Fruit fly (Drosophila melanogaster) whole organism, larva: ENCODE measurements around the gene CG5890.

Source experiments
- noc ChIP-seq: fragments of 200-800 bp; sonication (Bioruptor generic); optimal IDR thresholded peaks from 3 replicates; lab custom pipeline; 2019; ENCODE audit warnings: missing biosample characterization, mild to moderate bottlenecking, missing genetic modification characterization, moderate library complexity

Gene CG5890

dm6 chr3R:25880971-25881809 lies 25.2 kb downstream of the CG5890 start, which contains the start of gene Tsp96F:
Tsp96F (minus strand) TSS chr3R:25881427.
- no peak for TF ChIP-seq noc (tag; lab: Kevin White, UChicago)

DNA sequence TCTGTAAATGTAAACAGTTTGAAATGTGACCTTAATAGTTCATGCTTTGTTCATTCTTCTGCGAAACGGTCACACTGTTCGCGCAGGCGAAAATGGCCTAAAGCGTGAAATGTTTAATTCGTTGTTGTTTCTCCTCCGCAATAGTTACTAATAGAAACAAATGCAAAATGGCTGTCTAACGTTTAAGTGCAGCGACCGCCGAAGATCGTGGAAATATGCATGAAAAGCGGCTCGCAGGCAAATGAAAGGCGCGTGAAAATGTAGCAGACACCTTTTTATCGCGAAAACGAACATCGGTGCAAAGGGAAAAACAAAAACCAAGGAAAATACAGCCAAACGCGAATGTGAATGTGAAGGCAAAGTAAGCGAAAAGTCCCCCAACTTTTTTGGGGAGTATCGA lies 26.0 kb downstream of the CG5890 start, which contains the start of gene SppL:
TSS of gene SppL (plus strand) at position 70 of the 400 bp plus-strand sequence.
- no peak for TF ChIP-seq noc (tag; lab: Kevin White, UChicago)

DNA sequence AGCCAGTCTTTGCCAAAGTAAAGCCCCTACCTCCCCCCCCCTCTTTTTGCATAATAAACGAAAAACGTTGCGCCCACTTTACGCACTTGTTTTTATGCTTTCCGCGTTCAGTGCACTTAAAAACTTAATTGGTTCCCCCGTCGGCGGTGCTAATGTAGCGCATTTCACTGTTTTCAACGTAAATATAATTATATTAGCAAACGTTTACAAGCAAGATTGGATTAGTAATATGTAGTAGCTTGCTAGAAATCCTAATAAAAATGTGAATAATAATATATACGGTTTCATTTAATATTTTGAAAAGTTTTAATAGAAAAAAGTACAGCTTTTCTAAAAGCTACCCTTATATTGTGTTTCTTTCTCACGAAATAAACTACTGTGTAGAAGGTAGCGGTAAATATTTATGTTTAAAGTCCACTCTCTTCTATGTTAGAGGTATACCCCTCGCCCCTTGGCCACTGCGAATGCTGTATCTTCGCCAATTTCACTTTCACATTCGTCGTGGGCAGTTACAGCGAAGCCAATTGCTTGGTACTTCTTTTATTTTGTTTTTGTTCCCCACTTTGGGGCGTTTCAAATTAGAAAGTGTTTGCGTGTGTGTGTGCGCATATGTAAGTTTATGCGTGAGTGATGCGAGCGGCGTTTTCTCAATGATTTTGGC lies 26.8 kb downstream of the CG5890 start:
- no peak for TF ChIP-seq noc (tag; lab: Kevin White, UChicago)

DNA sequence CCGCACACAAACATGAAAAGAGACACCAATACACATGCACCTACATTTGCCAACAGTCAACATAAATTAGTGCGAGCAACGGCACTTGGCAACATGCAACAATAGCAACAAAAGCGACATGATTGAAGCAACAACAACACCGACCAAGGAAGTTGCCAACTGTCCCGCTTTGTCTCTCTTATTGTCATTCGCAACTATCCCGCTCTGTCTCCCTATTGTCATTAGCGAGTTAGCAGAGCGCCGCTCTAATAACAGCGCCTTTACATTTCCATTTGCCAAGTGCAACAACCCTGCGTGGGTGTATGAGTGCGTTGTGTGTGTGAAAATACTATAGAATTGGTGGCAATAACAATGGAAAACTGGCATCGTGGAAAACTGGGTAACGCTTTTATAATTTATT lies 27.9 kb downstream of the CG5890 start:
- no peak for TF ChIP-seq noc (tag; lab: Kevin White, UChicago)

DNA sequence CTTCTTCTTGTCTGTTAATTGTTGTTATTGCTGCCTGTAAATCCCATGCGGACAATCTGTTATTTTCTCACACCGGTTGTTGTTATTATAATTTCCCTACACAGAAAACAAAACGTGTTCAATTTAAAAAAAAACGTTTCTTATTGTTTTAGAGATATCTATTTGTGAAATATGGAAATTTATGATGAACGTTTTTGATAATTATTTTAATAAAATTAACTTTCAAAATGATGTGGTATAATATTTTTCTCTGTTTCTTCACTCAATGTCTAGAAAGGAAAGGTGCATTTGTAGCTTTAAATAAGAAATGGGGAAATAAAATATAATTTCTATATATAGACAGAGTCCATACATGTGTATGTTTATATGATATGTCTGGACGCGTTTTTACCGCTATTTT lies 28.3 kb downstream of the CG5890 start:
- TF ChIP-seq noc (tag; lab: Kevin White, UChicago) = no peak

- TF ChIP-seq noc (tag; lab: Kevin White, UChicago) = no peak
These were observed 29.2 kb downstream of the CG5890 start for dm6 chr3R:25885136-25885535.

- TF ChIP-seq noc (tag; lab: Kevin White, UChicago) = peak; percentile 16
These were observed 32.5 kb downstream of the CG5890 start, which contains the start of gene Lnk for dm6 chr3R:25888307-25889075. Lnk (plus strand) TSS chr3R:25888542.

dm6 chr3R:25893272-25893671 lies 37.3 kb downstream of the CG5890 start, which contains the start of gene CG5913:
CG5913 (plus strand) TSS chr3R:25893495.
- TF ChIP-seq noc (tag; lab: Kevin White, UChicago) = no peak

DNA sequence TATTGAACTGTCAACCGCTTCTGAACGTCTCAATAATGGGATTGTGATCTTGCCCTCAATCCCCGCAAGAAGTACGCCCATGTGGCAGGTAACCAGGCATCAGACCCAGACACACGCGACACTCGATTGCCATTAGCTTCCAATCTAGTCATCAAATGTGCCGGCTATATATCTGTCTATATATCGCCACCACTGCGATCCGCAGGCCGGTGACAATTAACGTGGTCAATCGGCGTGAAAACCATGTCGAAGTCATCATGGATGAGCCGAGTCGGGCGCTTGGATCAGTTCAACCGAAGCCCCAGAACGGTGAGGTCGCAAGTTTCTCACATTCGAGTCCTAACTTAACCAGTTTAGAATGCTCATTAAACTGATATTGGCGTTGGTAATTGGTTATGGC lies 39.6 kb downstream of the CG5890 start, which contains the start of gene Sodq:
TSS of gene Sodq (plus strand) at position 301 of the 400 bp plus-strand sequence.
- no peak for TF ChIP-seq noc (tag; lab: Kevin White, UChicago)

- no peak for TF ChIP-seq noc (tag; lab: Kevin White, UChicago)
These were observed 41.2 kb downstream of the CG5890 start, which contains the start of gene Mco3 for dm6 chr3R:25897176-25897575. Mco3 (plus strand) TSS chr3R:25897476.

dm6 chr3R:25899690-25900089 lies 43.7 kb downstream of the CG5890 start, which contains the start of gene CG31091:
CG31091 (plus strand) TSS chr3R:25899903.
- TF ChIP-seq noc (tag; lab: Kevin White, UChicago) = no peak

DNA sequence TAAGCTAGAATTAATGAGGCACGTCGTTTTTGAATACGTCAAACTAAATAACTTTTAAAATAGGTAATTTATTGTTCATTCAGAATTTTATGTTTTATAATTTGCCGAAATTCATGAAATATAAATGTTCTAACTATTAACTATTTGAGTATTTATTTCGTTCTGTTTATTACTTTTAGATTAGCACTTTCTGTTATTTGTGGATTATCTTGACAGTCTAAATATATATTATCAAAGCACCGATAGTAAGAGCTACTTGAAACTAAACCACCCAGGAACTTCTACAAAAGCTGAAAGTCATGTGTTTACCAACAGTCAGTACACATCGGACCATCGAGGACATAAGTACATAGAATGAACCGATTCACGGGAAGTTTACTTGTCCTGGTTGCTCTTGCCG lies 46.4 kb downstream of the CG5890 start, which contains the start of gene CG31089:
TSS of gene CG31089 (plus strand) at position 301 of the 400 bp plus-strand sequence.
- TF ChIP-seq noc (tag; lab: Kevin White, UChicago) = no peak

- TF ChIP-seq noc (tag; lab: Kevin White, UChicago) = peak; percentile 75
These were observed 50.8 kb downstream of the CG5890 start, which contains the start of gene kumpel for dm6 chr3R:25906722-25907121. kumpel (plus strand) TSS chr3R:25907022.

DNA sequence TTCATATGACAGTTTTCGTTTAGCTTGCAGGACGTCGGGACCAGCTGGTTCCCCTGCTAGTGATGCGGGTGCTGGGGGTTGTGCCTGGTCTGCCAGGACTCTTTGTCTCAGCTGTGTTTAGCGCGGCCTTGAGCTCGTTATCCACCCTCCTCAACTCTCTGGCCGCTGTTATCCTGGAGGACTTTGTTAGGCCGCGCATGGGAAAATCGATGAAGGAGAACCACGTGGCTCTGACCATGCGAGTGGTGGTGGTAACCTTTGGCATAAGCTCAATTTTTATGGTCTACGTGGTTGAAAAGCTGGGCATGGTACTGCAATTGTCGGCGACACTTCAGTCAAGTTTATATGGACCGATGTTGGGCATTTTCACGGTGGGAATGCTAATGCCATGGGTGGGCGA lies 64.0 kb downstream of the CG5890 start:
- TF ChIP-seq noc (tag; lab: Kevin White, UChicago) = no peak
